Fruit fly (Drosophila melanogaster): ENCODE results near the gene CG2698.
A peak's percentile ranks its signal among the peaks of the same experiment; 100 is the strongest.

CG2698 gene

dm6 chr3R:8013121-8014009, 12.0 kb downstream of the CG2698 start, which contains the start of the genes CG10435 and Pbp95 (continued):
- TF ChIP-seq ken (GFP tag; IDR thresholded peaks at IDR 0.05) (0 out of 3 replicates have a peak, but pooled peaks have one; percentile 34), CG33213 (GFP tag; optimal IDR thresholded peaks at IDR 0.05) (peak; percentile 31), CG6683 (GFP tag; optimal IDR thresholded peaks at IDR 0.05) (no peak), tll (GFP tag; optimal IDR thresholded peaks at IDR 0.05) (peak in 1 of 2 experiments; percentile 98), CG9215 (GFP tag; IDR thresholded peaks at IDR 0.05) (peak; percentile 62), CG6791 (GFP tag; IDR thresholded peaks at IDR 0.05; ENCODE audit: partially characterized antibody) (peak; percentile 72)

dm6 chr3R:8026515-8026914, 25.2 kb downstream of the CG2698 start:
- peak; percentile 59 for TF ChIP-seq seq (GFP tag; IDR thresholded peaks at IDR 0.05)
- no peak for TF ChIP-seq CG1603 (tag; optimal IDR thresholded peaks at IDR 0.05)
- TF ChIP-seq Dip3 (GFP tag; optimal IDR thresholded peaks at IDR 0.05), result no peak
- TF ChIP-seq CG16813 (GFP tag; IDR thresholded peaks at IDR 0.05; ENCODE audit: partially characterized antibody), result no peak
- no peak for TF ChIP-seq zen2 (GFP tag; IDR thresholded peaks at IDR 0.05; ENCODE audit: partially characterized antibody)
- TF ChIP-seq CG11560 (tag; IDR thresholded peaks at IDR 0.05), result no peak
- TF ChIP-seq gt (GFP tag; IDR thresholded peaks at IDR 0.05), result no peak
- no peak for TF ChIP-seq CG7357 (GFP tag; IDR thresholded peaks at IDR 0.05)
- no peak for TF ChIP-seq CG2678 (tag; optimal IDR thresholded peaks at IDR 0.05)
- TF ChIP-seq tgo (GFP tag; IDR thresholded peaks at IDR 0.05), result no peak
- no peak for TF ChIP-seq CG6854 (GFP tag; optimal IDR thresholded peaks at IDR 0.05)
- TF ChIP-seq CG17359 (tag; optimal IDR thresholded peaks at IDR 0.05), result no peak
- no peak for TF ChIP-seq Nf-YA (GFP tag; IDR thresholded peaks at IDR 0.05)
- no peak for TF ChIP-seq Fer3 (tag; optimal IDR thresholded peaks at IDR 0.05)
- TF ChIP-seq MBD-R2 (GFP tag; IDR thresholded peaks at IDR 0.05), result 0 out of 2 replicates have a peak, but pooled peaks have one; percentile 15
- TF ChIP-seq ewg (GFP tag; optimal IDR thresholded peaks at IDR 0.05), result peak; percentile 47
- TF ChIP-seq CG2199 (GFP tag; IDR thresholded peaks at IDR 0.05), result no peak
- TF ChIP-seq Bdp1 (GFP tag; optimal IDR thresholded peaks at IDR 0.05), result no peak
- no peak for TF ChIP-seq Mrtf (GFP tag; IDR thresholded peaks at IDR 0.05)
- TF ChIP-seq crol (GFP tag; IDR thresholded peaks at IDR 0.05), result peak; percentile 72
- no peak for TF ChIP-seq CG9797 (GFP tag; optimal IDR thresholded peaks at IDR 0.05)
- no peak for TF ChIP-seq Drgx (GFP tag; IDR thresholded peaks at IDR 0.05)
- no peak for TF ChIP-seq CG13287 (GFP tag; IDR thresholded peaks at IDR 0.05; ENCODE audit: partially characterized antibody)
- no peak for TF ChIP-seq dysf (GFP tag; IDR thresholded peaks at IDR 0.05)
- no peak for TF ChIP-seq CG9932 (GFP tag; IDR thresholded peaks at IDR 0.05)
- no peak for TF ChIP-seq Myb (GFP tag; optimal IDR thresholded peaks at IDR 0.05)
- TF ChIP-seq unc-4 (GFP tag; IDR thresholded peaks at IDR 0.05; ENCODE audit: partially characterized antibody), result no peak
- TF ChIP-seq mld (GFP tag; IDR thresholded peaks at IDR 0.05; ENCODE audit: partially characterized antibody), result no peak
- TF ChIP-seq jumu (GFP tag; optimal IDR thresholded peaks at IDR 0.05), result no peak

- TF ChIP-seq cwo (GFP tag; optimal IDR thresholded peaks at IDR 0.05) (peak; percentile 75), CG11456 (GFP tag; IDR thresholded peaks at IDR 0.05) (0 out of 3 replicates have a peak, but pooled peaks have one; percentile 67), Med (GFP tag) (peak; percentile 77), CG6272 (GFP tag; IDR thresholded peaks at IDR 0.05) (no peak), Ets65A (GFP tag) (peak; percentile 18), CG13624 (GFP tag; optimal IDR thresholded peaks at IDR 0.05) (no peak), dm (GFP tag; optimal IDR thresholded peaks at IDR 0.05) (no peak), CG17186 (GFP tag; optimal IDR thresholded peaks at IDR 0.05) (no peak), CG6654 (GFP tag; optimal IDR thresholded peaks at IDR 0.05) (peak; percentile 45), ftz-f1 (GFP tag; optimal IDR thresholded peaks at IDR 0.05) (no peak), NC2α (GFP tag; optimal IDR thresholded peaks at IDR 0.05) (no peak), sima (GFP tag; optimal IDR thresholded peaks at IDR 0.05) (no peak), ham (GFP tag; IDR thresholded peaks at IDR 0.05) (no peak), chif (GFP tag; optimal IDR thresholded peaks at IDR 0.05) (peak in 1 of 2 experiments; percentile 35)
These were observed 25.9 kb downstream of the CG2698 start for dm6 chr3R:8027203-8027688.

All from whole organism, embryonic.